Fruit fly (Drosophila melanogaster): ENCODE data around the gene CG3909.

DNA sequence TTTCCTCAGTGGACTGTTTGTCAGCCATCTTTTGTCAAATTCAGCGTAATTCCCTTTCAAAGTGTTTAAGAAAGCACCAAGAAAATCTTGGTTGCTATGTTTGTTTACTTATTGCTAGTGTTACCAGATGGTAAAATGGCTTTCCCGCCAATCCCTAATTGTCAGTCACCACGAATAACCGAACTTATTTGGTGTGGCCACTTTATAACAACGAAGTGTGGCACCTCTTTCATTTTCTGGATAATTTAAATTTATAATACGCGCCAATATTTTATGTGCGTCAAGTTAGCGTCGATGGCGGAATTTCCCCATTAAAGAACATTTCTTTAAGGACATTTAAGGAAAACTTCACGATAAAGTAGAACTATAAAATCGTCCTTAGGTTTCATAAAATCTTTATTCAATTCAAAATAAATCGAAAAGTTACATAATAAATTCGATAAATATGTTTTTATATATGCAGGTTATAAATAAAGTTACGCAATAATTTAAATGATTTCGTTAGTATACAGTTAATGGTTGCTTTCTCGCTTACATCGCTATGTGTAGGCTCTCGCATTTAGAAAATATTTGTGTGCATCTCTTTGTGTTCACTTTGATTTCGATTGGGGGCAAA is 41.8 kb upstream of the CG3909 start, which contains the start of gene CG5359:
- TF ChIP-seq h (optimal IDR thresholded peaks at IDR 0.05), result no peak
- no peak for TF ChIP-seq ttk (optimal IDR thresholded peaks at IDR 0.05)
- no peak for TF ChIP-seq insv (optimal IDR thresholded peaks at IDR 0.05)
- TF ChIP-seq Myc (optimal IDR thresholded peaks at IDR 0.05), result no peak
